Fruit fly (Drosophila melanogaster) whole organism, embryonic: ENCODE data around the gene Duba.

ENCODE experiments used
- Bdp1 ChIP-seq: fragments of 200-800 bp; sonication (Bioruptor generic); optimal IDR thresholded peaks from 3 replicates; lab custom pipeline; 2016; ENCODE audit warnings: missing biosample characterization, missing genetic modification characterization
- Bgb ChIP-seq: fragments of 200-800 bp; sonication (Bioruptor generic); IDR thresholded peaks from 2 replicates; pipeline ENCODE4 v1.3.6; 2022; ENCODE audit warnings: missing biosample characterization, missing genetic modification characterization; ENCODE audit not compliant: partially characterized antibody
- CG10267 ChIP-seq: fragments of 200-800 bp; sonication (Bioruptor generic); optimal IDR thresholded peaks from 2 replicates; lab custom pipeline; 2018; ENCODE audit warnings: missing biosample characterization, mild to moderate bottlenecking, missing genetic modification characterization, moderate library complexity
- CG12071 ChIP-seq: fragments of 200-800 bp; sonication (Bioruptor generic); optimal IDR thresholded peaks from 3 replicates; lab custom pipeline; 2018; ENCODE audit warnings: missing biosample characterization, mild to moderate bottlenecking, missing genetic modification characterization
- CG14860 ChIP-seq: fragments of 200-800 bp; sonication (Bioruptor generic); IDR thresholded peaks from 3 replicates; pipeline ENCODE4 v1.3.6; 2022; ENCODE audit warnings: missing biosample characterization, missing genetic modification characterization; ENCODE audit not compliant: partially characterized antibody
- CG15073 ChIP-seq: fragments of 200-800 bp; sonication (Bioruptor generic); optimal IDR thresholded peaks from 2 replicates; lab custom pipeline; 2016; ENCODE audit warnings: missing biosample characterization, missing genetic modification characterization
- CG17361 ChIP-seq: fragments of 200-800 bp; sonication (Bioruptor generic); IDR thresholded peaks from 3 replicates; pipeline ENCODE4 v1.3.6; 2022; ENCODE audit warnings: missing biosample characterization, missing genetic modification characterization
- CG17385 ChIP-seq: fragments of 200-800 bp; sonication (Bioruptor generic); optimal IDR thresholded peaks from 3 replicates; lab custom pipeline; 2018; ENCODE audit warnings: missing biosample characterization, mild to moderate bottlenecking, missing genetic modification characterization
- CG2120 ChIP-seq: fragments of 200-800 bp; sonication (Bioruptor generic); optimal IDR thresholded peaks from 3 replicates; lab custom pipeline; 2016; ENCODE audit warnings: missing biosample characterization, missing genetic modification characterization
- CG30020 ChIP-seq: fragments of 200-800 bp; optimal IDR thresholded peaks from 2 replicates; lab custom pipeline; 2019; ENCODE audit warnings: missing biosample characterization, mild to moderate bottlenecking, missing genetic modification characterization, moderate library complexity
- CG34224 ChIP-seq: fragments of 200-800 bp; sonication (Bioruptor generic); IDR thresholded peaks from 3 replicates; pipeline ENCODE4 v1.3.6; 2022; ENCODE audit warnings: missing biosample characterization, missing genetic modification characterization; ENCODE audit not compliant: partially characterized antibody
- CG34376 ChIP-seq: fragments of 200-800 bp; sonication (Bioruptor generic); optimal IDR thresholded peaks from 2 replicates; lab custom pipeline; 2018; ENCODE audit warnings: missing biosample characterization, mild to moderate bottlenecking, missing genetic modification characterization
- CG3838 ChIP-seq: fragments of 200-800 bp; sonication (Bioruptor generic); optimal IDR thresholded peaks from 3 replicates; lab custom pipeline; 2016; ENCODE audit warnings: missing biosample characterization, missing genetic modification characterization
- CG3995 ChIP-seq: fragments of 200-800 bp; sonication (Bioruptor generic); optimal IDR thresholded peaks from 3 replicates; lab custom pipeline; 2016; ENCODE audit warnings: missing biosample characterization, missing genetic modification characterization
- CG42726 ChIP-seq: fragments of 200-800 bp; sonication (Bioruptor generic); IDR thresholded peaks from 2 replicates; pipeline ENCODE4 v1.3.6; 2022; ENCODE audit warnings: missing biosample characterization, missing genetic modification characterization; ENCODE audit not compliant: partially characterized antibody
- CG4617 ChIP-seq: fragments of 200-800 bp; sonication (Bioruptor generic); optimal IDR thresholded peaks from 3 replicates; lab custom pipeline; 2016; ENCODE audit warnings: missing biosample characterization, missing genetic modification characterization, borderline replicate concordance
- CG4854 ChIP-seq: fragments of 200-800 bp; sonication (Bioruptor generic); optimal IDR thresholded peaks from 2 replicates; lab custom pipeline; 2016; ENCODE audit warnings: missing biosample characterization, missing genetic modification characterization, inconsistent platforms
- CG6854 ChIP-seq: fragments of 200-800 bp; sonication (Bioruptor generic); optimal IDR thresholded peaks from 3 replicates; lab custom pipeline; 2017; ENCODE audit warnings: missing biosample characterization, mild to moderate bottlenecking, missing genetic modification characterization
- CG9727 ChIP-seq: fragments of 200-800 bp; sonication (Bioruptor generic); optimal IDR thresholded peaks from 3 replicates; lab custom pipeline; 2017; ENCODE audit warnings: missing biosample characterization, mild to moderate bottlenecking, missing genetic modification characterization
- CG9876 ChIP-seq: fragments of 200-800 bp; sonication (Bioruptor generic); optimal IDR thresholded peaks from 2 replicates; lab custom pipeline; 2016; ENCODE audit warnings: missing biosample characterization, missing genetic modification characterization
- CG9932 ChIP-seq: fragments of 200-800 bp; sonication (Bioruptor generic); IDR thresholded peaks from 2 replicates; pipeline ENCODE4 v1.3.6; 2022; ENCODE audit warnings: missing biosample characterization, missing genetic modification characterization
- Doc3 ChIP-seq: fragments of 200-800 bp; sonication (Bioruptor generic); IDR thresholded peaks from 3 replicates; pipeline ENCODE4 v1.3.6; 2022; ENCODE audit warnings: missing biosample characterization, missing genetic modification characterization; ENCODE audit not compliant: partially characterized antibody
- Drgx ChIP-seq: fragments of 200-800 bp; sonication (Bioruptor generic); IDR thresholded peaks from 2 replicates; pipeline ENCODE4 v1.3.6; 2022; ENCODE audit warnings: missing biosample characterization, missing genetic modification characterization
- Elba2 ChIP-seq: fragments of 200-800 bp; sonication (Bioruptor generic); optimal IDR thresholded peaks from 3 replicates; lab custom pipeline; 2016; ENCODE audit warnings: missing biosample characterization, missing genetic modification characterization
- Gug ChIP-seq: fragments of 200-800 bp; sonication (Bioruptor generic); IDR thresholded peaks from 4 replicates; pipeline ENCODE4 v1.3.6; 2022; ENCODE audit warnings: missing biosample characterization, missing genetic modification characterization
- H2.0 ChIP-seq: fragments of 200-800 bp; sonication (Bioruptor generic); IDR thresholded peaks from 2 replicates; pipeline ENCODE4 v1.3.6; 2022; ENCODE audit warnings: missing biosample characterization, missing genetic modification characterization
- Lhr ChIP-seq: fragments of 200-800 bp; sonication (Bioruptor generic); optimal IDR thresholded peaks from 3 replicates; lab custom pipeline; 2017; ENCODE audit warnings: mild to moderate bottlenecking, missing biosample characterization, missing genetic modification reagents, missing genetic modification characterization
- Mrtf ChIP-seq: fragments of 200-800 bp; sonication (Bioruptor generic); IDR thresholded peaks from 3 replicates; pipeline ENCODE4 v1.3.6; 2022; ENCODE audit warnings: missing biosample characterization, missing genetic modification characterization
- NK7.1 ChIP-seq: fragments of 200-800 bp; sonication (Bioruptor generic); optimal IDR thresholded peaks from 3 replicates; lab custom pipeline; 2016; ENCODE audit warnings: missing biosample characterization, missing genetic modification characterization
- Sry-β ChIP-seq: fragments of 200-800 bp; sonication (Bioruptor generic); optimal IDR thresholded peaks from 2 replicates; lab custom pipeline; 2018; ENCODE audit warnings: missing biosample characterization, mild to moderate bottlenecking, missing genetic modification characterization, moderate library complexity
- Sry-δ ChIP-seq: fragments of 200-800 bp; sonication (Bioruptor generic); optimal IDR thresholded peaks from 2 replicates; lab custom pipeline; 2016; ENCODE audit warnings: missing biosample characterization, missing genetic modification characterization
- Tbp ChIP-seq: fragments of >200 bp; optimal IDR thresholded peaks from 2 replicates; lab custom pipeline; 2018; ENCODE audit warnings: missing biosample characterization, missing genetic modification characterization
- amos ChIP-seq: fragments of 200-800 bp; sonication (Bioruptor generic); IDR thresholded peaks from 2 replicates; pipeline ENCODE4 v1.3.6; 2022; ENCODE audit warnings: missing biosample characterization, missing genetic modification characterization; ENCODE audit not compliant: partially characterized antibody
- chn ChIP-seq: fragments of 200-800 bp; sonication (Bioruptor generic); optimal IDR thresholded peaks from 2 replicates; lab custom pipeline; 2016; ENCODE audit warnings: missing biosample characterization, missing genetic modification characterization
- dpn ChIP-seq, 2 experiments: fragments of 200-800 bp; sonication (Bioruptor generic); optimal IDR thresholded peaks; 3 replicates each; lab custom pipeline; 2016; ENCODE audit warnings: missing biosample characterization in 2 of 2, missing genetic modification characterization in 2 of 2
- ftz-f1 ChIP-seq: fragments of 200-800 bp; sonication (Bioruptor generic); optimal IDR thresholded peaks from 2 replicates; lab custom pipeline; 2016; ENCODE audit warnings: missing biosample characterization, missing genetic modification characterization
- gsb ChIP-seq: fragments of 200-800 bp; sonication (Bioruptor generic); IDR thresholded peaks from 2 replicates; pipeline ENCODE4 v1.3.6; 2022; ENCODE audit warnings: missing biosample characterization, missing genetic modification characterization
- hb ChIP-seq: fragments of 200-800 bp; sonication (Bioruptor generic); IDR thresholded peaks from 3 replicates; pipeline ENCODE4 v1.3.6; 2022; ENCODE audit warnings: missing biosample characterization, missing genetic modification characterization; ENCODE audit not compliant: partially characterized antibody
- lbe ChIP-seq: fragments of 200-800 bp; sonication (Bioruptor generic); optimal IDR thresholded peaks from 2 replicates; lab custom pipeline; 2016; ENCODE audit warnings: missing biosample characterization, mild to moderate bottlenecking, missing genetic modification characterization
- lilli ChIP-seq: fragments of 200-800 bp; sonication (Bioruptor generic); optimal IDR thresholded peaks from 3 replicates; lab custom pipeline; 2016; ENCODE audit warnings: missing biosample characterization, missing genetic modification characterization
- nerfin-2 ChIP-seq: fragments of 200-800 bp; sonication (Bioruptor generic); IDR thresholded peaks from 2 replicates; pipeline ENCODE4 v1.3.6; 2022; ENCODE audit warnings: missing biosample characterization, missing genetic modification characterization; ENCODE audit not compliant: partially characterized antibody
- nmo ChIP-seq: fragments of 200-800 bp; sonication (Bioruptor generic); optimal IDR thresholded peaks from 2 replicates; lab custom pipeline; 2018; ENCODE audit warnings: missing biosample characterization, mild to moderate bottlenecking, missing genetic modification characterization, moderate library complexity
- onecut ChIP-seq: fragments of 200-800 bp; sonication (Bioruptor generic); IDR thresholded peaks from 2 replicates; pipeline ENCODE4 v1.3.6; 2022; ENCODE audit warnings: missing biosample characterization, missing genetic modification characterization
- schlank ChIP-seq: fragments of 200-800 bp; sonication (Bioruptor generic); optimal IDR thresholded peaks from 2 replicates; lab custom pipeline; 2018; ENCODE audit warnings: missing biosample characterization, mild to moderate bottlenecking, missing genetic modification characterization
- slou ChIP-seq: fragments of 200-800 bp; sonication (Bioruptor generic); optimal IDR thresholded peaks from 3 replicates; lab custom pipeline; 2016; ENCODE audit warnings: missing biosample characterization, missing genetic modification characterization
- sna ChIP-seq: fragments of 200-800 bp; sonication (Bioruptor generic); IDR thresholded peaks from 2 replicates; pipeline ENCODE4 v1.3.6; 2022; ENCODE audit warnings: missing biosample characterization, missing genetic modification characterization; ENCODE audit not compliant: partially characterized antibody
- vnd ChIP-seq: fragments of 200-800 bp; sonication (Bioruptor generic); IDR thresholded peaks from 3 replicates; pipeline ENCODE4 v1.3.6; 2022; ENCODE audit warnings: missing biosample characterization, missing genetic modification characterization; ENCODE audit not compliant: partially characterized antibody
- wek ChIP-seq: fragments of 200-800 bp; sonication (Bioruptor generic); optimal IDR thresholded peaks from 3 replicates; lab custom pipeline; 2018; ENCODE audit warnings: missing biosample characterization, mild to moderate bottlenecking, missing genetic modification characterization, moderate library complexity
- wor ChIP-seq: fragments of 200-800 bp; sonication (Bioruptor generic); IDR thresholded peaks from 2 replicates; pipeline ENCODE4 v1.3.6; 2022; ENCODE audit warnings: missing biosample characterization, missing genetic modification characterization

The Duba gene

DNA sequence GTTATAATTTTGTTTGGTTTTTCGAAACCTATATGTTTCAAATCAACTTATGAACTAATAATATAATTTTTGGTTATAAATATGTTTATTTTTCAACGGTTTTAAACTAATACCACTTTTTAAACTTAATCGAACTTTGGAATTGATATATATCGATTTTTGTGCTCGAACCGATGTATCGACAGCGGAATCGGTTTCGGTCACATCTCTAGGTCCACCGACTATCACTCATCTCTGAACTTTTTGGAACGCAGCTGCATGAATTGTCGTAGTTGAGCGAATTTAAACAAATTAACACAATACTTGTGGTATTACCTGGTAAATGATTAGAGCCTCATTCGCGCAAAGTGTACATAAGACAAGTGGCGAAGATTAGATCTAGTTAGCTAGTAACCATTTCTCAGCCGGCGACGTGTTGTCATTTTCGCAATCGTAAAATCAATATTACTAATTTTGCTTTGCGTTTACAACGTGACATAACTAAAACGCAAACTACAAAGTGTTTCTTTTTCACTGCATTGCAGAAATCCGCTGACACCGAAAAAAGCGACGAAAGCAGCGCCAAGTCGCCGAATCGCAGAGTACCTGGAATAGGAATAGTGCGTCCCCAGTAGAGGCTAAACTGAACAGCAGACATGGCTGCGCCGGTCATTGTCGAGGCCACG lies 18.7 kb upstream of the Duba start, which contains the start of gene Apt1:
TSS of gene Apt1 (plus strand) at position 219 of the 665 bp plus-strand sequence.
- no peak for TF ChIP-seq schlank
- no peak for TF ChIP-seq dpn (GFP tag; optimal IDR thresholded peaks at IDR 0.05; lab: Kevin White, UChicago)
- peak; percentile 44 for TF ChIP-seq CG10267
- TF ChIP-seq wor, result no peak
- TF ChIP-seq vnd (GFP tag; lab: Robert Waterston, UW), result peak; percentile 95
- peak; percentile 35 for TF ChIP-seq lilli (GFP tag; lab: Kevin White, UChicago)
- no peak for TF ChIP-seq wek
- no peak for TF ChIP-seq lbe (GFP tag; lab: Kevin White, UChicago)
- TF ChIP-seq Doc3 (GFP tag; lab: Robert Waterston, UW), result peak; percentile 93
- TF ChIP-seq chn, result no peak
- TF ChIP-seq nerfin-2 (GFP tag; lab: Robert Waterston, UW), result peak; percentile 82
- TF ChIP-seq amos (GFP tag; lab: Robert Waterston, UW), result peak; percentile 98
- no peak for TF ChIP-seq CG3838 (GFP tag; lab: Kevin White, UChicago)
- peak; percentile 18 for TF ChIP-seq nmo
- TF ChIP-seq hb (GFP tag; lab: Robert Waterston, UW), result peak; percentile 93
- TF ChIP-seq H2.0 (GFP tag; lab: Robert Waterston, UW), result no peak
- no peak for TF ChIP-seq Mrtf (GFP tag; lab: Robert Waterston, UW)
- no peak for TF ChIP-seq Sry-β (GFP tag; lab: Kevin White, UChicago)
- TF ChIP-seq Drgx, result no peak
- peak; percentile 58; the same call in 1 of the 2 replicates for TF ChIP-seq CG9932
- TF ChIP-seq CG17385 (GFP tag; lab: Kevin White, UChicago), result no peak
- peak; percentile 94 for TF ChIP-seq Sry-δ (GFP tag; lab: Kevin White, UChicago)
- peak; percentile 26 for TF ChIP-seq CG2120 (GFP tag; lab: Kevin White, UChicago)
- TF ChIP-seq CG4854 (GFP tag; lab: Kevin White, UChicago), result no peak
- TF ChIP-seq CG14860 (GFP tag; lab: Robert Waterston, UW), result peak; percentile 96
- TF ChIP-seq Gug, result peak; percentile 35; the same call in 1 of the 4 replicates
- TF ChIP-seq Tbp (GFP tag; lab: Kevin White, UChicago), result no peak
- no peak for TF ChIP-seq NK7.1 (GFP tag; lab: Kevin White, UChicago)
- peak; percentile 94 for TF ChIP-seq sna (GFP tag; lab: Robert Waterston, UW)
- TF ChIP-seq CG34376 (GFP tag; lab: Kevin White, UChicago), result peak; percentile 43
- TF ChIP-seq CG6854, result no peak
- peak; percentile 97 for TF ChIP-seq CG34224 (GFP tag; lab: Robert Waterston, UW)
- no peak for TF ChIP-seq CG9876
- no peak for TF ChIP-seq Bdp1 (GFP tag; lab: Kevin White, UChicago)
- TF ChIP-seq CG30020 (tag; lab: Kevin White, UChicago), result peak; percentile 5
- peak; percentile 97; the same call in 1 of the 2 replicates for TF ChIP-seq CG42726
- no peak for TF ChIP-seq CG9727
- peak; percentile 98 for TF ChIP-seq Bgb
- TF ChIP-seq Elba2 (GFP tag; lab: Kevin White, UChicago), result no peak
- TF ChIP-seq gsb (GFP tag; lab: Robert Waterston, UW), result no peak
- TF ChIP-seq ftz-f1 (GFP tag; lab: Kevin White, UChicago), result peak; percentile 39
- peak; percentile 4 for TF ChIP-seq CG3995 (GFP tag; lab: Kevin White, UChicago)
- no peak for TF ChIP-seq CG17361 (GFP tag; lab: Robert Waterston, UW)
- peak; percentile 83 for TF ChIP-seq onecut (GFP tag; lab: Robert Waterston, UW)
- TF ChIP-seq CG12071 (GFP tag; lab: Kevin White, UChicago), result no peak
- TF ChIP-seq CG4617 (GFP tag; lab: Kevin White, UChicago), result peak; percentile 41
- no peak for TF ChIP-seq CG15073
- TF ChIP-seq Lhr (GFP tag; lab: Kevin White, UChicago), result peak; percentile 14
- TF ChIP-seq slou, result no peak
